Fruit fly (Drosophila melanogaster) S2 (cell line): ENCODE data around the gene CG17734.

Source experiments
- CG8478 ChIP-seq: fragments of >200 bp; optimal IDR thresholded peaks from 2 replicates; lab custom pipeline; 2018
- CTCF ChIP-seq, 2 experiments: fragments of >200 bp; optimal IDR thresholded peaks; 2 replicates each; lab custom pipeline; 2018

Gene CG17734

DNA sequence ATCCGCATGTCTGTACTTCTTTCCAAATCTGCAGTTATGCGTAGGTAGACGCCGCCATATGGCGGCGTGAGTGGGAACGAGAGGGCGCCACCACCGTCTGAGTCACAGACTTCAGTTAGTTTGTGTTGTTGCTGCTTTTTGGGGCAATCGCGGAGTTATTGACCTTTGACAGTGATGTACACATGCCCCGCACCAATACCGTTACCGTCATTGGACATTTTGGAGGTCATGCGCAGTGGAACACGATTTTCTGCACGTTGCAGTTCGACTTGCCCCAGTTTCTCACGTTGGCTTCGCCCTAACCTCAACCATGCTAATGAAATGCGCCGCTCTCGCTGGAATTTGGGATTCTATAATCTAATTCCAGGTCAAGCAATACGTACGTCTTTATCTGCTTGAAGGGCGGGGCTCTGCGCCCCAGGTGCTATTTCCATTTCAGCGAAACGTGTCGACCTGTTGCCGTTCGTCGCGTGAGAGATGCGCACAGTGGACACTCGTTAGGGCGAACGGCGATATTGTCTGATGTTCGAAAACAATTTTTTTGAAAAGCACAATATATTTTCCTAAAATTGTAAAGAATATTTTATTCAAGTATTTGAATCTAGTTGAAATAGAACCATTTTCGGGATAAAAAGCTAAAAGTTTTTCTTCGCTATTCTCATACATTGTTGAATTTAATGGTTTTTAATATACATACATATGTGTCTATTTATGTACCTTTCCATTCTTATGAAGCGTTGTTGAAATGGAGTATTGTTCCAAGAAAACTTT is 32.3 kb downstream of the CG17734 start:
- peak; percentile 31 to 42 for TF ChIP-seq CTCF (optimal IDR thresholded peaks at IDR 0.05; lab: Kevin White, UChicago)
- no peak for TF ChIP-seq CG8478 (lab: Kevin White, UChicago)

DNA sequence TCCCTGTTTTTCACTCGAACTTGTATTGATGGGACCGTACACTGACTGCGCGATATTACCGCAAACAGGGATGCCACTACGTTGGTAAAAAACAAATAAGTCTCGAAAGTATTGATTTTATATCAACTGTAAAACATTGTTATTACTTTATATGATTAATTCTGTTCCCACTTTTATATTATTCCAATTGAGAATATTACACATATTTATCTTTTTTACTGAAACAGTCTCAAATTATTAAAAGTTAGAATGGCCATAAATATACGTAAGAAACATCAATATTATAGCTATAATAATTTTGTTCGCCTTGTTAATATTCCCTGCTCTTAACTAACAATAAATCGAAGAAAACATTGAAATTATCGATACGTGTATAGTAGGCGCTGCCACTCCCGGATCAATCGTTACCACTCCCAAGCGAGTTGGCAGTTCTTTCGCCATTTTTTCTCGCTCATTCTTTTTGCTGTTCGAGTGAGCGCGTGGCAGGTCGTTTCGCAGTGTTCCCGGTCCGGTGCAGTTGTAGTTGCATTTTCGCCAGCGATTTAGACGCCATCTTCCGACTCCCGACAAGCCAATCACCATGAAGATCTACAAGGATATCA is 33.9 kb downstream of the CG17734 start, which contains the start of the genes SdhC and Tctp:
Gene SdhC, minus strand, starts transcription at position 49 of the 602 bp plus-strand sequence.
Gene Tctp, plus strand, starts transcription at position 447 of the 602 bp plus-strand sequence.
- TF ChIP-seq CG8478 (lab: Kevin White, UChicago) (no peak), CTCF (optimal IDR thresholded peaks at IDR 0.05; lab: Kevin White, UChicago) (no peak)

dm6 chr3R:11208766-11209331 is 35.0 kb downstream of the CG17734 start:
- TF ChIP-seq CG8478 (lab: Kevin White, UChicago) (no peak), CTCF (optimal IDR thresholded peaks at IDR 0.05; lab: Kevin White, UChicago) (no peak)

- no peak for TF ChIP-seq CTCF (optimal IDR thresholded peaks at IDR 0.05; lab: Kevin White, UChicago)
These were observed 42.8 kb downstream of the CG17734 start for dm6 chr3R:11200885-11201421.

dm6 chr3R:11200042-11200884 is 43.5 kb downstream of the CG17734 start:
- TF ChIP-seq CTCF (optimal IDR thresholded peaks at IDR 0.05; lab: Kevin White, UChicago) (no peak), CG8478 (lab: Kevin White, UChicago) (no peak)

dm6 chr3R:11199227-11199835 is 44.5 kb downstream of the CG17734 start:
- TF ChIP-seq CTCF (optimal IDR thresholded peaks at IDR 0.05; lab: Kevin White, UChicago), result no peak
- TF ChIP-seq CG8478 (lab: Kevin White, UChicago), result no peak

DNA sequence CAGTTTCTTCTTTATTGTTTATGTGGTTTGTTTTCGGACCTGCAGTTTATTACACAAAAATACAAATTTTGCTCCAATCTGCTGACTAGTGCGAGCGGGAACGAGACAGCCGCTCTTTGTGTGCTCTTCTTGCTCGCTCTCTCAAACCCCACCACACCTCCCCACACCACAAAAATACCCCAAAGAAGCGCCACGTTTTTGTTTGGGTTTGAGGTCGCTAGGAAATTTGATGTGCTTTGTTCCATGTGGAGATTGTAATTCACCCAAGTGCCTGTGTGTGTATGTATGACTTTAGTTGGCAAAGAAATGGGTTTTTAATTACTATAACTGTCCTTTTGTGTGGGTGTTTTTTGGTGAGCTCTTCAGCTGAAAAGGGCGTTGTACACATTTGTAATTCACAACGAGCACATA is 45.7 kb downstream of the CG17734 start:
- TF ChIP-seq CTCF (optimal IDR thresholded peaks at IDR 0.05; lab: Kevin White, UChicago) (no peak), CG8478 (lab: Kevin White, UChicago) (no peak)

- TF ChIP-seq CG8478 (lab: Kevin White, UChicago) (no peak), CTCF (optimal IDR thresholded peaks at IDR 0.05; lab: Kevin White, UChicago) (no peak)
These were observed 46.4 kb downstream of the CG17734 start, which contains the start of gene cu for dm6 chr3R:11197389-11197716. Gene cu, plus strand, starts transcription at chr3R:11197592.

DNA sequence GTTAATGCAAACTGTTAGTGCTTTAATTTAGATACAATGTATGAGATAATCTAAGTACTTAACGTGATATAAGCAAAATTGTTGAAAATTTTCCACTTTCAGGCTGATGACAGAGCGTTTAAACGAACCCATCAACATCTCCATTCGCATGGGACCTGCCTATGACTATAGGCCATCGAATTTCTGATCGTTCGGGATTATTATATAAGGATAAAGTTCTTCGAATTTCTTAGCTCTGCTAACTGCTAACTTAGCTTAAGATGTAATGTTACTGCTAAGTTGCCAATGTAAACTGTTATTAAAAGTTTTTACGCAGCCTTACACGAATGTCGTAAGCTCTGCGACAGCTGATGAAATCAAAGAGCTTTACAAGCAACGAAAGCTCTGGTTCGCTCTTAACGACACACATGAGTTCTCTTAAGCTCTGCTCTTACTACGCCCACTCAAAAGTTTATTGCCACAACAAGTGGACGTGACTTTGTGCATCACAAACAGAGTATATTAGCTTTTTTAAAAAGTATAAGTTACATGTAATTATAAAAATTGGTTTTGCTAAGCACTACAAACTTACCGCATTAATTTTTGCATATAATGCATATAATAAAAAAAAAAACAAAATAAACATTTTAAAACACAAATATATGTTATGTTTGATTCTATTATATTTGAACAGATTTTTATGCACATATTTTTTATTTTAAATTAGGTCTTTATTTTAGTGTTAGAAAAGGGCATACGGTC is 47.0 kb downstream of the CG17734 start:
- TF ChIP-seq CTCF (optimal IDR thresholded peaks at IDR 0.05; lab: Kevin White, UChicago) (no peak), CG8478 (lab: Kevin White, UChicago) (no peak)

DNA sequence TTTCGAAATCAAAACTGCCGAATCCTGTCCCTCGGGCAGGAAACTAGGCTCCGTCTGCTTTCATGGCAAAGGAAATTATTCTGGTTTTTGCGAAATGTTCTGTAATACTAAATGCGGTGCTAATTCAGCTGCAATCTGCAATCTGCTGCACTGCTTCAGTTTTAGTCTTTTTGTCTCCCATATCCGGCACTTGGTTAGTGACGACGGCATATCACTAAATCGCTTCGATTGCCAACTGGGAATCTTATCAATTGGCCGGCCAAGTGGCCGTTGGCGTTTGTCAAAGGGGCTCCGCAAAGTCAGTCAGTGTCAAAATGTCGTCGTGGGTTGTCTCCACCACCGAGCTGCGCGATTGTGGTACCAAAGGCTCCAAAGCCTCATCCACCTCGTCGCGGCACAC is 48.0 kb downstream of the CG17734 start, which contains the start of gene CG18577:
Gene CG18577, plus strand, starts transcription at position 301 of the 400 bp plus-strand sequence.
- TF ChIP-seq CTCF (optimal IDR thresholded peaks at IDR 0.05; lab: Kevin White, UChicago) (no peak), CG8478 (lab: Kevin White, UChicago) (no peak)
